Worm (Caenorhabditis elegans) whole organism, midembryonic: Measurements from ENCODE around the gene T05C12.4.

ENCODE experiments used
- cog-1 ChIP-seq: sonication (generic microtip); optimal IDR thresholded peaks from 2 replicates; lab custom pipeline; 2016; ENCODE audit warnings: missing genetic modification characterization, missing compliant biosample characterization
- ztf-29 ChIP-seq: fragments of 200-800 bp; sonication (Bioruptor generic); IDR thresholded peaks from 2 replicates; pipeline ENCODE4 v1.3.6; 2022; ENCODE audit warnings: missing genetic modification reagents, missing genetic modification characterization, missing compliant biosample characterization

DNA sequence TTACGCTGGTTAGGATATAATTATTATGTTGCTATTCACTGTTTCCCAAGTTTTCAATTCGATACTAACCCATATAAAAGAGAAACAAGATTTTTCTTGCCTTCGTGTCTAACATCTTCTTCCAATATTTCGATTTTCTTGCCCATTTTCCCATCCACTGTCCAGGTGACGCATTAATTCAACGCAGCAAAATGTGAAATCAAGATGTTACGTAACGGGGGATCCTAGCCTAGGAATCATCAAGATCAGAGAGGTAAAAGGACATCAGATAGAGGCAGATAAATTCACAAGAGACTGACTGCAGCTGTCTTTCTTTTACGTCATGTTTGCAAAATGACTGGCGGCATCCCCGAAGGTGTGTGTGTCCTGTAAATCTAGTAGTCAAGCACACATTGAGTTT is 44.4 kb upstream of the T05C12.4 start:
- TF ChIP-seq ztf-29 (no peak), cog-1 (no peak)
